Fruit fly (Drosophila melanogaster): ENCODE data around the gene CG17026.

dm6 chr3L:15952909-15953308, 22.3 kb upstream of the CG17026 start:
- TF ChIP-seq CG10348 (GFP tag; IDR thresholded peaks at IDR 0.05) (0 out of 2 replicates have a peak, but pooled peaks have one; percentile 13), gl (tag; optimal IDR thresholded peaks at IDR 0.05) (no peak), CG15710 (tag; optimal IDR thresholded peaks at IDR 0.05) (no peak)
